Fruit fly (Drosophila melanogaster): ENCODE data around the gene Nup58.

Nup58 gene

dm6 chr3R:19625300-19626230 lies 19.3 kb upstream of the Nup58 start:
- no peak for TF ChIP-seq Dll (optimal IDR thresholded peaks at IDR 0.05)
- TF ChIP-seq EcR (GFP tag; optimal IDR thresholded peaks at IDR 0.05), result no peak
- TF ChIP-seq psq (optimal IDR thresholded peaks at IDR 0.05), result no peak
- TF ChIP-seq CG8478 (optimal IDR thresholded peaks at IDR 0.05), result no peak
- TF ChIP-seq pan (optimal IDR thresholded peaks at IDR 0.05), result no peak
- no peak for TF ChIP-seq usp (GFP tag; optimal IDR thresholded peaks at IDR 0.05)

DNA sequence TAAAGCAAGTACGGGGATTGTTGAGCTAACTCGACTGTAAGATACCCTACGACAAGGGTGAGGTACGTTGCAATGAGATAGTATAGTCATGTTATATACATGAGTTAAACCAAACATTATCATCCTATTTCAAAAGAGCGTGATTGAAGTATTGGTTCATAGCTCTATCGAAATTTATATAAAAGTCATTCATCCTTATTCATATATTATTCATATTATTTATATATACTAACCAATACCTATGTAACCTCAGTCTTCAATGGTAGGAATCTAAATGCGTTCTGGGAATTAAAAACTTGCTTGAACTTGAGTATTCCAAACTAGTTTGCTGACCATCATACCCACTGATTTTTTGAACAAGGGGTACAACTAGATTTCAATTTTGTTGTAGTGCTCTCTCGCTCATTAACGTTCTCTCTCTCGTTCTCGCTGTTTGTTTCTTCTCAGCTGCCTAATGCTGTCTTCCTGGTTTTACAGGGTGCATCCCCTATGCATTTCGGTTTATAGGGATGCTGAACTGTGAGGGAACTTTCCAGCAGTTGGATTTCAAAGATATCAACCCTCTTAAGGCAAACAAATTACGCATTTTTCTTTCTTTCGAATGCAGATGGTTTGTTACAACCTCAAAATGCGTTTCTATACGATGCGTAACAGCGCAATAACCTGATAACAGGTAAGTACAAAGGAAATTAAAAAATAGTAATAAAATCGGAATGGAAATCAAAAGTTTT lies 16.9 kb upstream of the Nup58 start:
- TF ChIP-seq psq (optimal IDR thresholded peaks at IDR 0.05), result no peak
- TF ChIP-seq EcR (GFP tag; optimal IDR thresholded peaks at IDR 0.05), result no peak
- TF ChIP-seq usp (GFP tag; optimal IDR thresholded peaks at IDR 0.05), result no peak
- no peak for TF ChIP-seq CG8478 (optimal IDR thresholded peaks at IDR 0.05)
- no peak for TF ChIP-seq pan (optimal IDR thresholded peaks at IDR 0.05)
- TF ChIP-seq Dll (optimal IDR thresholded peaks at IDR 0.05), result no peak

DNA sequence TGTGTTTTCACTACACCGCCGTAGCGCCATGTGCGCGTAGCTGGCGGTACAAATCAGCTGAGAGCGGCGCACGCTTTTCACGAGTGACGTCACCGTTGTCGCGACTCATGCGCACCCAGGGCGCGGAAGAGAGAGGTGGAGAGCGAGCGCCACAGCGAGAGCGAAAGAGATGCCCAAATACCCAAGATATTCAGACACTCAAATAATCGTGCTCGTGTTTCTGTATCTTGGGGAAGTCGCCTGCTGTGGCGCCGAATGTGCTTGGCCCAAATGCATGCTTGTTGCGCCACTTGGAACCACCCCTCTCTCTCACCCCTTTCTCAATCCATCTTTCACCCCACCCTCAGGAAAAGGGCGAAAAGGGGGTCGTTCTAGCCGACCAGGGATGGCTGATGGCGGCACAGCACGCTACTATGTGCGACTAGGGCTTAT lies 12.1 kb upstream of the Nup58 start, which contains the start of gene CG6231:
Gene CG6231 (minus strand): TSS at position 34 of the 432 bp plus-strand sequence.
- no peak for TF ChIP-seq EcR (GFP tag; optimal IDR thresholded peaks at IDR 0.05)
- TF ChIP-seq pan (optimal IDR thresholded peaks at IDR 0.05), result no peak
- no peak for TF ChIP-seq Dll (optimal IDR thresholded peaks at IDR 0.05)
- TF ChIP-seq usp (GFP tag; optimal IDR thresholded peaks at IDR 0.05), result no peak
- TF ChIP-seq CG8478 (optimal IDR thresholded peaks at IDR 0.05), result no peak
- TF ChIP-seq psq (optimal IDR thresholded peaks at IDR 0.05), result no peak

dm6 chr3R:19634649-19635048 lies 10.2 kb upstream of the Nup58 start, which contains the start of gene CG34138:
CG34138 (plus strand) TSS chr3R:19634949.
- TF ChIP-seq usp (GFP tag; optimal IDR thresholded peaks at IDR 0.05) (no peak), EcR (GFP tag; optimal IDR thresholded peaks at IDR 0.05) (no peak), Dll (optimal IDR thresholded peaks at IDR 0.05) (no peak), CG8478 (optimal IDR thresholded peaks at IDR 0.05) (no peak), pan (optimal IDR thresholded peaks at IDR 0.05) (no peak), psq (optimal IDR thresholded peaks at IDR 0.05) (no peak)

- TF ChIP-seq usp (GFP tag; optimal IDR thresholded peaks at IDR 0.05) (no peak), CG8478 (optimal IDR thresholded peaks at IDR 0.05) (no peak), Dll (optimal IDR thresholded peaks at IDR 0.05) (no peak), pan (optimal IDR thresholded peaks at IDR 0.05) (no peak), psq (optimal IDR thresholded peaks at IDR 0.05) (no peak), EcR (GFP tag; optimal IDR thresholded peaks at IDR 0.05) (no peak)
Measured at dm6 chr3R:19638004-19638403, 6.8 kb upstream of the Nup58 start.

DNA sequence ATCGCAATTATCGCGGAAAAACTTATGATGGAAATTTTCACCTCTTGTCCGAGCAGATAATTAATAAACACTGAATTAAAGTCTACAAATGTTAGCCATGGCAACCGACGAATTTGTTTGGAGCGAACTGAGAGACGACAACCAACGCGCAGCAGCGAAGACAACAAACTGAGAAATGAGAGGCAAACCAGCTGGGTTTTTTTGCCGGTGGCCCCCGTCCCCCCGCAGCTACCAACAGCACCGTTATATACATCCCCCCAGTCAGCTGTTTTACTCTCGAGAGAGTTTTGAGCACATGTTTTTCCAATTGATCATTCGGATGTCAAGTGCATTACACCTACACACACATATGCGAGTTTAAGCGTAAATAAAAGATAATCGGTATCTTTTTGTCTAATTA lies 3.8 kb upstream of the Nup58 start:
- TF ChIP-seq psq (optimal IDR thresholded peaks at IDR 0.05) (no peak), CG8478 (optimal IDR thresholded peaks at IDR 0.05) (no peak), Dll (optimal IDR thresholded peaks at IDR 0.05) (no peak)

- TF ChIP-seq pan (optimal IDR thresholded peaks at IDR 0.05) (no peak), usp (GFP tag; optimal IDR thresholded peaks at IDR 0.05) (no peak), Dll (optimal IDR thresholded peaks at IDR 0.05) (no peak), psq (optimal IDR thresholded peaks at IDR 0.05) (no peak), EcR (GFP tag; optimal IDR thresholded peaks at IDR 0.05) (no peak), CG8478 (optimal IDR thresholded peaks at IDR 0.05) (no peak)
Measured at dm6 chr3R:19641498-19642065, 3.2 kb upstream of the Nup58 start.

- TF ChIP-seq psq (optimal IDR thresholded peaks at IDR 0.05) (no peak), Dll (optimal IDR thresholded peaks at IDR 0.05) (no peak), EcR (GFP tag; optimal IDR thresholded peaks at IDR 0.05) (no peak), pan (optimal IDR thresholded peaks at IDR 0.05) (no peak), usp (GFP tag; optimal IDR thresholded peaks at IDR 0.05) (no peak), CG8478 (optimal IDR thresholded peaks at IDR 0.05) (no peak)
Measured at dm6 chr3R:19642092-19642892, 2.5 kb upstream of the Nup58 start, which contains the start of gene subdued. subdued (minus strand) TSS chr3R:19642722.

DNA sequence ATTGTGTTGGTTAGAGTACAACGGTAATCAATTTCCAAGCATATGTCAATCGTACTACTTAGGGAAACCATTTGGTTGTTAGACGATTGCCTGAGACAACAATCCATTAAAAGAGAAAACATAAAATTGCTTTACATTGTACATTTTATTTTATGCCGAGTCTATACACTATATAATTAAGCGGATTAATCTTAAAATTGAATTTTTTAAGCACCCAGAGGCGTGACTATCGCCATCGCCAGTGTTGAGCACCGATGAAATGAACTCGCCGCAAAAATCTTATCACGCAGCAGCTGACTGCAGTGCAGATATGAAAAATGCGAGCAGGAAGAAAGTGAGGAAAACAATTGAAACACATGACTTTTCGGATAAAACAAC lies 1.9 kb upstream of the Nup58 start:
- TF ChIP-seq EcR (GFP tag; optimal IDR thresholded peaks at IDR 0.05), result no peak
- no peak for TF ChIP-seq usp (GFP tag; optimal IDR thresholded peaks at IDR 0.05)
- no peak for TF ChIP-seq psq (optimal IDR thresholded peaks at IDR 0.05)
- TF ChIP-seq CG8478 (optimal IDR thresholded peaks at IDR 0.05), result no peak
- TF ChIP-seq Dll (optimal IDR thresholded peaks at IDR 0.05), result no peak
- TF ChIP-seq pan (optimal IDR thresholded peaks at IDR 0.05), result no peak

DNA sequence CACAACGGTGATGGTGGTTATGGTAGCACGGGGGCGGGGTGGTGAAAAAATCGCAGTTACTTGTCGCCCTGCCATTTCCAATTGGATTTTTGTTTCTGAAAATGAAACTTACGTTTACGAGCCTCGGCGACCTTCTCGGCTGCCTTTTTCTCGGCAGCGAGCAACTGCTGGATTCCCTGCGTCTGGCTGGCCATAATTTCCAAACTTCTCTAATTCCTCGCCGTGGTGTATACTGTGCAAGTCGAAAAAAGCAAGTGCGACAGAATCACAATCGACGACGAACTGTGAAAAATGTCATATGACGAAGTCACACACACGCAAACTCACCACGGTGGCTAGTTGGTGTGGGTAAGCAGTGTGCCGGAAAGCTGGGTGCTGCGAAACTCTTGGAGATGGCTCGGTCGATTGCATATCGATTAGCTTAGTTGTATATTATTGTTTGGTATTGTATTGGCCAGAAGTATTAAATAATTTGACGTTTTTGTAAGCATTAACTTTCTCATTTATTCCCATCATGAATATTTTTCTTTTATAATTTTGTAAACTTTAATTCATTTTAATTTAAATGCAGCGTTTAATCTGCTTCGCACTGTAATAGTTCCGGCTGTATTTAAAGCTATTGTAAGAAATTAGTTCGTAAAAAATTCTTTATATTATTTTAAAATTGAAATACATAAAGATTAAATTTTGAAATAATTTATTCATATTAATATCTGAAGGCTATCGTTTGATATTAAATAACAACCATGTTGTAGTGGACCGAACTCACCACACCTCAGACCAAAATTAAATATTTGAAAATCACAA lies 529 bp upstream of the Nup58 start, which contains the start of gene Vha13:
Gene Vha13 (minus strand): TSS at position 293 of the 807 bp plus-strand sequence.
- no peak for TF ChIP-seq EcR (GFP tag; optimal IDR thresholded peaks at IDR 0.05)
- TF ChIP-seq CG8478 (optimal IDR thresholded peaks at IDR 0.05), result no peak
- no peak for TF ChIP-seq usp (GFP tag; optimal IDR thresholded peaks at IDR 0.05)
- TF ChIP-seq pan (optimal IDR thresholded peaks at IDR 0.05), result no peak
- TF ChIP-seq Dll (optimal IDR thresholded peaks at IDR 0.05), result no peak
- TF ChIP-seq psq (optimal IDR thresholded peaks at IDR 0.05), result no peak

Data from whole organism.